Fruit fly (Drosophila melanogaster) whole organism, embryonic: ENCODE results near the gene MtnD.

ENCODE experiments used
- CG10979 ChIP-seq: fragments of 200-800 bp; sonication (Bioruptor generic); optimal IDR thresholded peaks from 2 replicates; lab custom pipeline; 2018; ENCODE audit warnings: missing biosample characterization, mild to moderate bottlenecking, missing genetic modification characterization, moderate library complexity
- CG11093 ChIP-seq: fragments of 200-800 bp; sonication (Bioruptor generic); IDR thresholded peaks from 3 replicates; pipeline ENCODE4 v1.3.6; 2022; ENCODE audit warnings: missing biosample characterization, missing genetic modification characterization
- CG13123 ChIP-seq: fragments of 200-800 bp; sonication (Bioruptor generic); optimal IDR thresholded peaks from 2 replicates; lab custom pipeline; 2016; ENCODE audit warnings: missing biosample characterization, missing genetic modification characterization
- CG13296 ChIP-seq: fragments of 200-800 bp; sonication (Bioruptor generic); optimal IDR thresholded peaks from 3 replicates; lab custom pipeline; 2018; ENCODE audit warnings: missing biosample characterization, mild to moderate bottlenecking, missing genetic modification characterization
- CG15011 ChIP-seq: fragments of 200-800 bp; sonication (Bioruptor generic); optimal IDR thresholded peaks from 3 replicates; lab custom pipeline; 2018; ENCODE audit warnings: missing biosample characterization, mild to moderate bottlenecking, missing genetic modification characterization
- CG17328 ChIP-seq: fragments of 200-800 bp; sonication (Bioruptor generic); IDR thresholded peaks from 2 replicates; pipeline ENCODE4 v1.3.6; 2022; ENCODE audit warnings: missing biosample characterization, missing genetic modification characterization
- CG17359 ChIP-seq: fragments of 200-800 bp; sonication (Bioruptor generic); optimal IDR thresholded peaks from 3 replicates; lab custom pipeline; 2018; ENCODE audit warnings: missing biosample characterization, mild to moderate bottlenecking, missing genetic modification characterization, moderate library complexity
- CG2199 ChIP-seq: fragments of 200-800 bp; sonication (Bioruptor generic); IDR thresholded peaks from 3 replicates; pipeline ENCODE4 v1.3.6; 2022; ENCODE audit warnings: missing biosample characterization, missing genetic modification characterization
- CG2202 ChIP-seq: fragments of 200-800 bp; sonication (Bioruptor generic); optimal IDR thresholded peaks from 2 replicates; lab custom pipeline; 2018; ENCODE audit warnings: missing biosample characterization, mild to moderate bottlenecking, missing genetic modification characterization
- CG30403 ChIP-seq: fragments of 200-800 bp; sonication (Bioruptor generic); optimal IDR thresholded peaks from 3 replicates; lab custom pipeline; 2016; ENCODE audit warnings: missing biosample characterization, missing genetic modification characterization
- CG31224 ChIP-seq: fragments of 200-800 bp; sonication (Bioruptor generic); IDR thresholded peaks from 2 replicates; pipeline ENCODE4 v1.3.6; 2022; ENCODE audit warnings: missing biosample characterization, missing genetic modification characterization
- CG6813 ChIP-seq: fragments of 200-800 bp; sonication (Bioruptor generic); optimal IDR thresholded peaks from 2 replicates; lab custom pipeline; 2017; ENCODE audit warnings: missing biosample characterization, missing genetic modification characterization, mild to moderate bottlenecking, moderate library complexity, missing genetic modification reagents
- CTCF ChIP-seq: fragments of 200-800 bp; sonication (Bioruptor generic); optimal IDR thresholded peaks from 2 replicates; lab custom pipeline; 2017; ENCODE audit warnings: missing biosample characterization, mild to moderate bottlenecking, missing genetic modification characterization, moderate library complexity
- Camta ChIP-seq: fragments of 200-800 bp; sonication (Bioruptor generic); optimal IDR thresholded peaks from 2 replicates; lab custom pipeline; 2016; ENCODE audit warnings: missing biosample characterization, missing genetic modification characterization
- Dbx ChIP-seq: fragments of 200-800 bp; sonication (Bioruptor generic); IDR thresholded peaks from 3 replicates; pipeline ENCODE4 v1.3.6; 2022; ENCODE audit warnings: missing biosample characterization, missing genetic modification characterization
- Drgx ChIP-seq: fragments of 200-800 bp; sonication (Bioruptor generic); IDR thresholded peaks from 2 replicates; pipeline ENCODE4 v1.3.6; 2022; ENCODE audit warnings: missing biosample characterization, missing genetic modification characterization
- Eip74EF ChIP-seq, 2 experiments: fragments of 200-800 bp in 1 of 2; fragments of >200 bp in 1 of 2; sonication (Bioruptor generic) in 1 of 2; optimal IDR thresholded peaks; 2 replicates each; lab custom pipeline; 2017 to 2019; ENCODE audit warnings: missing biosample characterization in 2 of 2, missing genetic modification characterization in 2 of 2, mild to moderate bottlenecking in 1 of 2, moderate library complexity in 1 of 2
- Elba2 ChIP-seq: fragments of 200-800 bp; sonication (Bioruptor generic); optimal IDR thresholded peaks from 3 replicates; lab custom pipeline; 2016; ENCODE audit warnings: missing biosample characterization, missing genetic modification characterization
- Fer2 ChIP-seq: fragments of 200-800 bp; sonication (Bioruptor generic); optimal IDR thresholded peaks from 2 replicates; lab custom pipeline; 2018; ENCODE audit warnings: missing biosample characterization, mild to moderate bottlenecking, missing genetic modification characterization, moderate library complexity
- HLHmδ ChIP-seq: fragments of 200-800 bp; sonication (Bioruptor generic); optimal IDR thresholded peaks from 2 replicates; lab custom pipeline; 2018; ENCODE audit warnings: missing biosample characterization, mild to moderate bottlenecking, missing genetic modification characterization, moderate library complexity
- HmgZ ChIP-seq: fragments of 200-800 bp; sonication (Bioruptor generic); optimal IDR thresholded peaks from 2 replicates; lab custom pipeline; 2018; ENCODE audit warnings: missing biosample characterization, mild to moderate bottlenecking, missing genetic modification characterization
- Hmx ChIP-seq: fragments of 200-800 bp; sonication (Bioruptor generic); optimal IDR thresholded peaks from 2 replicates; lab custom pipeline; 2016; ENCODE audit warnings: missing biosample characterization, missing genetic modification characterization
- Mes4 ChIP-seq: fragments of 200-800 bp; sonication (Bioruptor generic); optimal IDR thresholded peaks from 2 replicates; lab custom pipeline; 2016; ENCODE audit warnings: missing biosample characterization, missing genetic modification characterization
- Nf-YC ChIP-seq: fragments of 200-800 bp; optimal IDR thresholded peaks from 3 replicates; lab custom pipeline; 2019; ENCODE audit warnings: missing biosample characterization, mild to moderate bottlenecking, missing genetic modification characterization, moderate library complexity
- Optix ChIP-seq: fragments of 200-800 bp; sonication (Bioruptor generic); IDR thresholded peaks from 3 replicates; pipeline ENCODE4 v1.3.6; 2022; ENCODE audit warnings: missing biosample characterization, missing genetic modification characterization
- Ssrp ChIP-seq: fragments of 200-800 bp; sonication (Bioruptor generic); optimal IDR thresholded peaks from 2 replicates; lab custom pipeline; 2018; ENCODE audit warnings: missing biosample characterization, mild to moderate bottlenecking, missing genetic modification characterization, moderate library complexity
- TFAM ChIP-seq: fragments of 200-800 bp; sonication (Bioruptor generic); optimal IDR thresholded peaks from 2 replicates; lab custom pipeline; 2017; ENCODE audit warnings: missing biosample characterization, missing genetic modification characterization, inconsistent platforms
- ap ChIP-seq: fragments of 200-800 bp; sonication (Bioruptor generic); IDR thresholded peaks from 2 replicates; pipeline ENCODE4 v1.3.6; 2022; ENCODE audit warnings: missing biosample characterization, missing genetic modification characterization
- ase ChIP-seq: fragments of 200-800 bp; sonication (Bioruptor generic); IDR thresholded peaks from 3 replicates; pipeline ENCODE4 v1.3.6; 2022; ENCODE audit warnings: missing biosample characterization, missing genetic modification characterization
- bcd ChIP-seq: fragments of 200-800 bp; sonication (Bioruptor generic); optimal IDR thresholded peaks from 2 replicates; lab custom pipeline; 2017; ENCODE audit warnings: missing biosample characterization, mild to moderate bottlenecking, missing genetic modification characterization
- bowl ChIP-seq: fragments of 200-800 bp; sonication (Bioruptor generic); IDR thresholded peaks from 2 replicates; pipeline ENCODE4 v1.3.6; 2022; ENCODE audit warnings: missing biosample characterization, missing genetic modification characterization
- caup ChIP-seq: fragments of 200-800 bp; sonication (Bioruptor generic); optimal IDR thresholded peaks from 3 replicates; lab custom pipeline; 2017; ENCODE audit warnings: missing biosample characterization, mild to moderate bottlenecking, missing genetic modification characterization, moderate library complexity; ENCODE audit not compliant: severe bottlenecking
- fru ChIP-seq: fragments of >200 bp; optimal IDR thresholded peaks from 2 replicates; lab custom pipeline; 2017
- gcm ChIP-seq: fragments of 200-800 bp; sonication (Bioruptor generic); optimal IDR thresholded peaks from 2 replicates; lab custom pipeline; 2019; ENCODE audit warnings: missing biosample characterization, mild to moderate bottlenecking, missing genetic modification characterization, moderate library complexity
- gcm2 ChIP-seq: fragments of 200-800 bp; sonication (Bioruptor generic); optimal IDR thresholded peaks from 2 replicates; lab custom pipeline; 2016; ENCODE audit warnings: missing biosample characterization, missing genetic modification characterization
- gfzf ChIP-seq: fragments of 200-800 bp; sonication (Bioruptor generic); optimal IDR thresholded peaks from 2 replicates; lab custom pipeline; 2016; ENCODE audit warnings: missing biosample characterization, mild to moderate bottlenecking, missing genetic modification characterization, moderate library complexity
- gsb ChIP-seq: fragments of 200-800 bp; sonication (Bioruptor generic); IDR thresholded peaks from 2 replicates; pipeline ENCODE4 v1.3.6; 2022; ENCODE audit warnings: missing biosample characterization, missing genetic modification characterization
- jing ChIP-seq: fragments of 200-800 bp; sonication (Bioruptor generic); optimal IDR thresholded peaks from 2 replicates; lab custom pipeline; 2018; ENCODE audit warnings: missing biosample characterization, mild to moderate bottlenecking, missing genetic modification characterization
- kay ChIP-seq: fragments of 200-800 bp; sonication (Bioruptor generic); optimal IDR thresholded peaks from 2 replicates; lab custom pipeline; 2016; ENCODE audit warnings: missing biosample characterization, missing genetic modification characterization
- lilli ChIP-seq: fragments of 200-800 bp; sonication (Bioruptor generic); optimal IDR thresholded peaks from 3 replicates; lab custom pipeline; 2016; ENCODE audit warnings: missing biosample characterization, missing genetic modification characterization
- lmd ChIP-seq: fragments of 200-800 bp; sonication (Bioruptor generic); IDR thresholded peaks from 2 replicates; pipeline ENCODE4 v1.3.6; 2022; ENCODE audit warnings: missing biosample characterization, missing genetic modification characterization
- mirr ChIP-seq: fragments of 200-800 bp; sonication (Bioruptor generic); optimal IDR thresholded peaks from 3 replicates; lab custom pipeline; 2018; ENCODE audit warnings: missing biosample characterization, mild to moderate bottlenecking, missing genetic modification characterization
- nau ChIP-seq: fragments of 200-800 bp; sonication (Bioruptor generic); optimal IDR thresholded peaks from 3 replicates; lab custom pipeline; 2017; ENCODE audit warnings: missing biosample characterization, mild to moderate bottlenecking, missing genetic modification characterization, missing genetic modification reagents
- pfk ChIP-seq: fragments of 200-800 bp; sonication (Bioruptor generic); optimal IDR thresholded peaks from 2 replicates; lab custom pipeline; 2018; ENCODE audit warnings: missing biosample characterization, mild to moderate bottlenecking, missing genetic modification characterization, moderate library complexity
- sc ChIP-seq, 3 experiments: fragments of >200 bp in 2 of 3; fragments of 200-800 bp in 1 of 3; sonication (Bioruptor generic) in 1 of 3; optimal IDR thresholded peaks; 2 replicates in 2 of 3; 3 replicates in 1 of 3; lab custom pipeline; 2017; ENCODE audit warnings: mild to moderate bottlenecking in 1 of 3, missing biosample characterization in 1 of 3, missing genetic modification characterization in 1 of 3, missing genetic modification reagents in 1 of 3
- slbo ChIP-seq: fragments of 200-800 bp; sonication (Bioruptor generic); IDR thresholded peaks from 2 replicates; pipeline ENCODE4 v1.3.6; 2022; ENCODE audit warnings: missing biosample characterization, missing genetic modification characterization
- so ChIP-seq: fragments of 200-800 bp; sonication (Bioruptor generic); IDR thresholded peaks from 3 replicates; pipeline ENCODE4 v1.3.6; 2022; ENCODE audit warnings: missing biosample characterization, missing genetic modification characterization
- toy ChIP-seq: fragments of 200-800 bp; sonication (Bioruptor generic); IDR thresholded peaks from 2 replicates; pipeline ENCODE4 v1.3.6; 2022; ENCODE audit warnings: missing biosample characterization, missing genetic modification characterization
- twi ChIP-seq: fragments of 200-800 bp; optimal IDR thresholded peaks from 2 replicates; lab custom pipeline; 2019; ENCODE audit warnings: missing biosample characterization, mild to moderate bottlenecking, missing genetic modification characterization, moderate library complexity
- zen2 ChIP-seq: fragments of 200-800 bp; sonication (Bioruptor generic); IDR thresholded peaks from 3 replicates; pipeline ENCODE4 v1.3.6; 2022; ENCODE audit warnings: missing biosample characterization, missing genetic modification characterization; ENCODE audit not compliant: partially characterized antibody

The MtnD gene

DNA sequence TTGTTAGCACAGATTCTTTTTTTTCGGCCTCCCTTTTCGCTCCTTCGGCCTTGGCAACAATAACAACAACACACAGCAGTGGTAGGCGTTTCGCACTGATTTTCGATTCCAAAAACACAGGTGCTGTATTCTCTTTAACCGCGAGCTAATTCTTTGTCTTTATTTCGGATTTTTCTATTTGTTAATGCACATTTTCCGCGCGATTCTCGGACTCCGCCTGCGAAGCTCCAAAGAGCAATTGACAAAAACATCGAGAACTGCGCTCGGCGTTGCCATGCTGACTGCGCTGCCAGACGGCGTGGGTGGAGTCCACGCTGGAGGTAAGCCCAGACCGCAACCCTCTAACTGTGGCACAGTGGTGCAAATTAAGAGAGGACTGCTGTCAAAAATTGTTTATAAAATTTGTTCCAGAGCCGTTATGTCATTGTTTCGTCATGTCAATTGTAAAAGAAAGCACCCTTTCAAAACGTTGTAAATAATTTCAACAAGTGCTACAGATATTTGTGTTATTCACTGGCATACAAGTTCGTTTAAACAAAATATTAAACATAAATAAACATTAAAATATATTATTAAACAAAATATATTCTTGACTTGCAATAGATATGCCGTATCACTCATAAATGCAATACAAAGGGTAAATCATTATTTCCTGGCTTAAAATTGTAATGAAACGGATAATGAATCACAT is 22.8 kb downstream of the MtnD start, which contains the start of the genes DPCoAC and CG5180 (continued):
- no peak for TF ChIP-seq nau (GFP tag; lab: Kevin White, UChicago)
- TF ChIP-seq CG31224: peak; percentile 40
- peak; percentile 63 for TF ChIP-seq CG17328 (GFP tag; lab: Robert Waterston, UW)
- TF ChIP-seq Mes4 (GFP tag; lab: Kevin White, UChicago): peak; percentile 14
- TF ChIP-seq zen2 (GFP tag; lab: Robert Waterston, UW): 0 out of 3 replicates have a peak, but pooled peaks have one; percentile 5
- peak; percentile 51 for TF ChIP-seq CG13123 (GFP tag; lab: Kevin White, UChicago)
- 0 out of 2 replicates have a peak, but pooled peaks have one; percentile 40 for TF ChIP-seq gsb (GFP tag; lab: Robert Waterston, UW)
- TF ChIP-seq pfk (GFP tag; lab: Kevin White, UChicago): peak; percentile 11
- peak; percentile 45 for TF ChIP-seq Camta
- TF ChIP-seq slbo (GFP tag; lab: Robert Waterston, UW): peak; percentile 93
- peak; percentile 52; the same call in 1 of the 3 replicates for TF ChIP-seq Optix
- no peak for TF ChIP-seq Fer2 (tag; lab: Kevin White, UChicago)
- peak; percentile 78 for TF ChIP-seq HmgZ (tag; lab: Kevin White, UChicago)
- peak; percentile 56 for TF ChIP-seq bcd (GFP tag; lab: Kevin White, UChicago)
- TF ChIP-seq CG17359: peak; percentile 56
- no peak for TF ChIP-seq jing (GFP tag; lab: Kevin White, UChicago)
- TF ChIP-seq kay (GFP tag; lab: Kevin White, UChicago): peak; percentile 5
- TF ChIP-seq Dbx: peak; percentile 85
- TF ChIP-seq CG13296: no peak
- TF ChIP-seq CG11093: peak; percentile 55; the same call in 1 of the 3 replicates
- TF ChIP-seq CG2202 (tag; lab: Kevin White, UChicago): no peak
- no peak for TF ChIP-seq CG6813 (GFP tag; lab: Kevin White, UChicago)
- no peak for TF ChIP-seq gcm
- no peak for TF ChIP-seq gcm2 (GFP tag; lab: Kevin White, UChicago)
- TF ChIP-seq so (GFP tag; lab: Robert Waterston, UW): peak; percentile 53; the same call in 1 of the 3 replicates
- TF ChIP-seq ap: peak; percentile 41; the same call in 1 of the 2 replicates
- no peak for TF ChIP-seq twi (tag; lab: Kevin White, UChicago)
- peak; percentile 38 for TF ChIP-seq Nf-YC
- no peak for TF ChIP-seq bowl
- peak; percentile 73 for TF ChIP-seq CG30403 (GFP tag; lab: Kevin White, UChicago)
- TF ChIP-seq Hmx: no peak
- TF ChIP-seq HLHmδ (GFP tag; lab: Kevin White, UChicago): peak; percentile 8
- peak; percentile 78 for TF ChIP-seq lmd (GFP tag; lab: Robert Waterston, UW)
- TF ChIP-seq sc (optimal IDR thresholded peaks at IDR 0.05; lab: Kevin White, UChicago): no peak
- TF ChIP-seq sc (GFP tag; optimal IDR thresholded peaks at IDR 0.05; lab: Kevin White, UChicago): no peak
- TF ChIP-seq Drgx (GFP tag; lab: Robert Waterston, UW): peak; percentile 44
- no peak for TF ChIP-seq toy (GFP tag; lab: Robert Waterston, UW)
- TF ChIP-seq CTCF: peak; percentile 56
- peak; percentile 38 for TF ChIP-seq CG10979 (tag; lab: Kevin White, UChicago)
- TF ChIP-seq gfzf (GFP tag; lab: Kevin White, UChicago): peak; percentile 47
- peak; percentile 86 for TF ChIP-seq CG2199
- TF ChIP-seq Elba2 (GFP tag; lab: Kevin White, UChicago): peak; percentile 37
- TF ChIP-seq fru (lab: Kevin White, UChicago): no peak
- TF ChIP-seq CG15011 (GFP tag; lab: Kevin White, UChicago): no peak
- peak; percentile 66 for TF ChIP-seq caup
- no peak; the same call in 2 of the 3 replicates for TF ChIP-seq ase (GFP tag; lab: Robert Waterston, UW)
- no peak for TF ChIP-seq Eip74EF (GFP tag; optimal IDR thresholded peaks at IDR 0.05; lab: Kevin White, UChicago)
- TF ChIP-seq lilli: peak; percentile 77
- TF ChIP-seq TFAM (GFP tag; lab: Kevin White, UChicago): no peak
- peak; percentile 59 for TF ChIP-seq Ssrp
- peak; percentile 50 for TF ChIP-seq mirr (GFP tag; lab: Kevin White, UChicago)
